Worm (Caenorhabditis elegans): ENCODE results near the gene lido-12.

- no peak for TF ChIP-seq lin-39 (tag; optimal IDR thresholded peaks at IDR 0.05)
- TF ChIP-seq ZK546.5 (tag; optimal IDR thresholded peaks at IDR 0.05), result no peak
- no peak for TF ChIP-seq sma-3 (GFP tag; optimal IDR thresholded peaks at IDR 0.05)
- no peak for TF ChIP-seq blmp-1 (tag; optimal IDR thresholded peaks at IDR 0.05; ENCODE audit: insufficient read depth)
- TF ChIP-seq lin-13 (GFP tag; optimal IDR thresholded peaks at IDR 0.05), result no peak
- TF ChIP-seq aly-2 (tag; optimal IDR thresholded peaks at IDR 0.05), result no peak
- TF ChIP-seq nhr-237 (tag; optimal IDR thresholded peaks at IDR 0.05), result no peak
- no peak for TF ChIP-seq C34F6.9 (tag; optimal IDR thresholded peaks at IDR 0.05)
- TF ChIP-seq nhr-77 (tag; optimal IDR thresholded peaks at IDR 0.05), result no peak
- TF ChIP-seq fos-1 (tag; optimal IDR thresholded peaks at IDR 0.05), result no peak
- no peak for TF ChIP-seq ztf-4 (tag; optimal IDR thresholded peaks at IDR 0.05)
- no peak for TF ChIP-seq nhr-12 (tag; optimal IDR thresholded peaks at IDR 0.05)
- TF ChIP-seq skn-1 (tag; optimal IDR thresholded peaks at IDR 0.05), result no peak
- no peak for TF ChIP-seq peb-1 (tag; optimal IDR thresholded peaks at IDR 0.05)
Measured at ce11 chrII:2966350-2966749, 39.2 kb upstream of the lido-12 start.

Measured in whole organism, L2 larva.